Worm (Caenorhabditis elegans): ENCODE data around the gene Y65A5A.1.

ce11 chrIV:16388856-16389461 is 10.7 kb downstream of the Y65A5A.1 start:
- TF ChIP-seq flt-1 (GFP tag; IDR thresholded peaks at IDR 0.05) (peak; percentile 77), cog-1 (tag; optimal IDR thresholded peaks at IDR 0.05) (no peak), med-1 (GFP tag; optimal IDR thresholded peaks at IDR 0.05; ENCODE audit: insufficient read depth) (no peak)
